Worm (Caenorhabditis elegans): Measurements from ENCODE around the gene Y46E12A.3.

DNA sequence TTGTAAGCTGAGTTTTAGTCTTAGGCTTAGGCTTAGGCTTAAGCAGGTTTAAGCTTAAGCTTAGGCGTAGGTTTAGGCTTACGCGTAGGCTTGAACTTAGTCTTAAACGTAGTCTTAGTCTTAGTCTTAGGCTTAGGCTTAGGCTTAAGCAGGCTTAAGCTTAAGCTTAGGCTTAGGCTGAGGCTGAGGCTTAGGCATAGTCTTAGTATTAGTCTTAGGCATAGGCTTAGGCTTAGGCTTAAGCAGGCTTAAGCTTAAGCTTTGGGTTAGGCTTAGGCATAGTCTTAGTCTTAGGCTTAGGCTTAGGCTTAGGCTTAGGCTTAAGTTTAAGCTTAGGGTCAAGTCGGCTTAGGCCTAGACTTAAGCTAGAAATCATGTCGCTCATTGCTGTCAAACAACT, 35.9 kb downstream of the Y46E12A.3 start:
- TF ChIP-seq ZK546.5 (tag; optimal IDR thresholded peaks at IDR 0.05) (no peak), R02D3.7 (tag; optimal IDR thresholded peaks at IDR 0.05) (no peak), ztf-11 (tag; optimal IDR thresholded peaks at IDR 0.05) (no peak), ama-1 (optimal IDR thresholded peaks at IDR 0.05) (no peak), php-3 (GFP tag; IDR thresholded peaks at IDR 0.05) (no peak), unc-62 (GFP tag; optimal IDR thresholded peaks at IDR 0.05 in 1 of 2) (no peak), unc-62 (tag; optimal IDR thresholded peaks at IDR 0.05) (no peak), unc-130 (GFP tag; optimal IDR thresholded peaks at IDR 0.05) (no peak), nhr-11 (tag; optimal IDR thresholded peaks at IDR 0.05) (no peak), nhr-10 (tag; optimal IDR thresholded peaks at IDR 0.05) (no peak), F37D6.2 (tag; optimal IDR thresholded peaks at IDR 0.05) (no peak), dpl-1 (GFP tag; optimal IDR thresholded peaks at IDR 0.05) (no peak), dmd-9 (GFP tag; IDR thresholded peaks at IDR 0.05) (no peak), zag-1 (tag; optimal IDR thresholded peaks at IDR 0.05) (no peak), Y105C5A.15 (GFP tag; IDR thresholded peaks at IDR 0.05) (no peak)
